Worm (Caenorhabditis elegans) whole organism, mixed stage, embryonic: Measurements from ENCODE around the gene srh-79.

ENCODE experiments used
- M03D4.4 ChIP-seq: sonication (generic microtip); optimal IDR thresholded peaks from 2 replicates; lab custom pipeline; 2017; ENCODE audit warnings: mild to moderate bottlenecking, missing genetic modification characterization, missing compliant biosample characterization
- bed-3 ChIP-seq: fragments of 200-800 bp; sonication (Bioruptor generic); optimal IDR thresholded peaks from 3 replicates; lab custom pipeline; 2018; ENCODE audit warnings: mild to moderate bottlenecking, missing genetic modification characterization, moderate library complexity, missing compliant biosample characterization
- blmp-1 ChIP-seq: fragments of 150-350 bp; optimal IDR thresholded peaks from 2 replicates; lab custom pipeline; 2014; ENCODE audit warnings: missing biosample characterization, missing genetic modification characterization
- ceh-39 ChIP-seq: fragments of 150-350 bp; optimal IDR thresholded peaks from 2 replicates; lab custom pipeline; 2014; ENCODE audit warnings: missing biosample characterization, missing genetic modification characterization
- ceh-43 ChIP-seq: fragments of 200-800 bp; sonication (Bioruptor generic); optimal IDR thresholded peaks from 2 replicates; lab custom pipeline; 2018; ENCODE audit warnings: mild to moderate bottlenecking, missing genetic modification characterization, moderate library complexity, missing compliant biosample characterization
- ceh-83 ChIP-seq: fragments of 200-800 bp; sonication (Bioruptor generic); optimal IDR thresholded peaks from 2 replicates; lab custom pipeline; 2018; ENCODE audit warnings: mild to moderate bottlenecking, missing genetic modification characterization, missing compliant biosample characterization
- ces-1 ChIP-seq: fragments of 150-350 bp; optimal IDR thresholded peaks from 2 replicates; lab custom pipeline; 2014; ENCODE audit warnings: missing biosample characterization, missing genetic modification reagents, missing genetic modification characterization
- cnd-1 ChIP-seq: fragments of 200-800 bp; sonication (Bioruptor generic); optimal IDR thresholded peaks from 2 replicates; lab custom pipeline; 2018; ENCODE audit warnings: mild to moderate bottlenecking, missing genetic modification characterization, missing compliant biosample characterization
- drap-1 ChIP-seq: fragments of 200-800 bp; sonication (Bioruptor generic); optimal IDR thresholded peaks from 3 replicates; lab custom pipeline; 2018; ENCODE audit warnings: mild to moderate bottlenecking, missing genetic modification characterization, missing compliant biosample characterization
- elt-1 ChIP-seq: sonication (generic microtip); optimal IDR thresholded peaks from 2 replicates; lab custom pipeline; 2017; ENCODE audit warnings: missing genetic modification characterization, mild to moderate bottlenecking, missing compliant biosample characterization, antibody characterized with exemption, moderate library complexity, borderline replicate concordance; ENCODE audit not compliant: insufficient read depth
- elt-3 ChIP-seq: fragments of 150-350 bp; optimal IDR thresholded peaks from 2 replicates; lab custom pipeline; 2014; ENCODE audit warnings: missing biosample characterization, missing genetic modification characterization
- flh-1 ChIP-seq: fragments of 200-800 bp; sonication (Bioruptor generic); optimal IDR thresholded peaks from 2 replicates; lab custom pipeline; 2018; ENCODE audit warnings: mild to moderate bottlenecking, missing genetic modification characterization, moderate library complexity, missing compliant biosample characterization
- ham-2 ChIP-seq: fragments of 200-800 bp; sonication (Bioruptor generic); optimal IDR thresholded peaks from 2 replicates; lab custom pipeline; 2018; ENCODE audit warnings: mild to moderate bottlenecking, missing genetic modification characterization, missing compliant biosample characterization
- hlh-1 ChIP-seq: fragments of 150-350 bp; optimal IDR thresholded peaks from 2 replicates; lab custom pipeline; 2014; ENCODE audit warnings: missing biosample characterization, missing genetic modification reagents, missing genetic modification characterization
- lin-13 ChIP-seq: fragments of 150-350 bp; optimal IDR thresholded peaks from 2 replicates; lab custom pipeline; 2014; ENCODE audit warnings: missing biosample characterization, missing genetic modification characterization
- lin-32 ChIP-seq: fragments of 200-800 bp; sonication (Bioruptor generic); optimal IDR thresholded peaks from 2 replicates; lab custom pipeline; 2018; ENCODE audit warnings: mild to moderate bottlenecking, missing genetic modification characterization, missing compliant biosample characterization
- lsy-2 ChIP-seq: fragments of 150-350 bp; optimal IDR thresholded peaks from 2 replicates; lab custom pipeline; 2014; ENCODE audit warnings: missing biosample characterization, missing genetic modification characterization
- mab-5 ChIP-seq: fragments of 150-350 bp; optimal IDR thresholded peaks from 2 replicates; lab custom pipeline; 2014; ENCODE audit warnings: missing biosample characterization, missing genetic modification characterization
- mep-1 ChIP-seq: fragments of 150-350 bp; optimal IDR thresholded peaks from 2 replicates; lab custom pipeline; 2017; ENCODE audit warnings: missing biosample characterization, missing genetic modification reagents, missing genetic modification characterization, inconsistent platforms
- mls-2 ChIP-seq: sonication (generic microtip); optimal IDR thresholded peaks from 2 replicates; lab custom pipeline; 2016; ENCODE audit warnings: mild to moderate bottlenecking, missing genetic modification characterization, moderate library complexity, missing compliant biosample characterization
- nhr-12 ChIP-seq: fragments of 150-350 bp; optimal IDR thresholded peaks from 2 replicates; lab custom pipeline; 2014; ENCODE audit warnings: missing biosample characterization, missing genetic modification characterization
- nhr-2 ChIP-seq: fragments of 150-350 bp; optimal IDR thresholded peaks from 2 replicates; lab custom pipeline; 2014; ENCODE audit warnings: missing biosample characterization, missing genetic modification characterization
- nhr-28 ChIP-seq: fragments of 150-350 bp; optimal IDR thresholded peaks from 2 replicates; lab custom pipeline; 2014; ENCODE audit warnings: missing biosample characterization, missing genetic modification characterization
- nhr-76 ChIP-seq: sonication (generic microtip); optimal IDR thresholded peaks from 2 replicates; lab custom pipeline; 2017; ENCODE audit warnings: missing biosample characterization, missing genetic modification characterization
- pha-4 ChIP-seq: fragments of 150-350 bp; optimal IDR thresholded peaks from 2 replicates; lab custom pipeline; 2018; ENCODE audit warnings: missing biosample characterization, missing genetic modification reagents, missing genetic modification characterization
- sem-2 ChIP-seq: fragments of 200-800 bp; sonication (Bioruptor generic); optimal IDR thresholded peaks from 2 replicates; lab custom pipeline; 2018; ENCODE audit warnings: mild to moderate bottlenecking, missing genetic modification characterization, missing compliant biosample characterization
- snpc-4 ChIP-seq: fragments of 150-350 bp; optimal IDR thresholded peaks from 2 replicates; lab custom pipeline; 2014; ENCODE audit warnings: missing biosample characterization, missing genetic modification characterization
- sptf-1 ChIP-seq: sonication (generic microtip); optimal IDR thresholded peaks from 2 replicates; lab custom pipeline; 2017; ENCODE audit warnings: mild to moderate bottlenecking, missing genetic modification characterization, moderate library complexity, missing compliant biosample characterization
- tbx-8 ChIP-seq: fragments of 200-800 bp; sonication (Bioruptor generic); optimal IDR thresholded peaks from 2 replicates; lab custom pipeline; 2018; ENCODE audit warnings: mild to moderate bottlenecking, missing genetic modification characterization, moderate library complexity, missing compliant biosample characterization
- unc-120 ChIP-seq: sonication (generic microtip); optimal IDR thresholded peaks from 2 replicates; lab custom pipeline; 2017; ENCODE audit warnings: missing genetic modification characterization, missing compliant biosample characterization; ENCODE audit not compliant: poor library complexity, severe bottlenecking
- unc-39 ChIP-seq: fragments of 150-350 bp; optimal IDR thresholded peaks from 2 replicates; lab custom pipeline; 2014; ENCODE audit warnings: missing biosample characterization, missing genetic modification characterization
- unc-62 ChIP-seq: fragments of 150-350 bp; optimal IDR thresholded peaks from 2 replicates; lab custom pipeline; 2014; ENCODE audit warnings: missing biosample characterization, missing genetic modification reagents, missing genetic modification characterization
- ztf-11 ChIP-seq: fragments of 150-350 bp; optimal IDR thresholded peaks from 2 replicates; lab custom pipeline; 2014; ENCODE audit warnings: missing biosample characterization, missing genetic modification characterization

Gene srh-79

DNA sequence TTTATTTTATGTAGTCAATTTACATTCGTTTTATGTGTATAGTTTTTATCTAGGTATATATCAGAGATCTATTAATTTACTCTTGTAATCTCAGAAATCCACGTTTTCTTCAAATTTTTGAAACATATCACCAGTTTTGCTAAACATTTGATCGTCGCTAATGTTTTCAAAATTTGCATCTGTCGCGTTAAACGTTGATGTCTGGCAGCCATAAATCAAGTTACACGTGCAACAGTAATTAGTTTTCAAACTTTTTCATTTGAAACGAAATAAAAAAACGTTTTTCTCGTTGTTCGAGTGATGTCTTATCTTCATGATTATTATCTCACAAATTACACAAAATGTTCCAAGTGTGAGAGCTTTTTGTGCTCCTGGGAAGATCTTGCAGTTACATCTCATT is at the start of gene srh-79:
Gene srh-79 (plus strand): TSS at position 301 of the 400 bp plus-strand sequence.
- no peak for TF ChIP-seq ces-1
- TF ChIP-seq nhr-12 (tag; lab: Kevin White, UChicago) = no peak
- no peak for TF ChIP-seq lsy-2 (tag; lab: Kevin White, UChicago)
- TF ChIP-seq unc-62 (GFP tag; lab: Kevin White, UChicago) = no peak
- no peak for TF ChIP-seq blmp-1 (tag; lab: Kevin White, UChicago)
- no peak for TF ChIP-seq mep-1
- no peak for TF ChIP-seq lin-32 (GFP tag; lab: Kevin White, UChicago)
- TF ChIP-seq lin-13 (tag; lab: Kevin White, UChicago) = no peak
- TF ChIP-seq elt-3 = no peak
- no peak for TF ChIP-seq ham-2
- no peak for TF ChIP-seq unc-39 (tag; lab: Kevin White, UChicago)
- no peak for TF ChIP-seq nhr-76 (tag; lab: Kevin White, UChicago)
- TF ChIP-seq M03D4.4 = no peak
- TF ChIP-seq ceh-43 = no peak
- no peak for TF ChIP-seq drap-1
- no peak for TF ChIP-seq elt-1 (tag; lab: Kevin White, UChicago)

DNA sequence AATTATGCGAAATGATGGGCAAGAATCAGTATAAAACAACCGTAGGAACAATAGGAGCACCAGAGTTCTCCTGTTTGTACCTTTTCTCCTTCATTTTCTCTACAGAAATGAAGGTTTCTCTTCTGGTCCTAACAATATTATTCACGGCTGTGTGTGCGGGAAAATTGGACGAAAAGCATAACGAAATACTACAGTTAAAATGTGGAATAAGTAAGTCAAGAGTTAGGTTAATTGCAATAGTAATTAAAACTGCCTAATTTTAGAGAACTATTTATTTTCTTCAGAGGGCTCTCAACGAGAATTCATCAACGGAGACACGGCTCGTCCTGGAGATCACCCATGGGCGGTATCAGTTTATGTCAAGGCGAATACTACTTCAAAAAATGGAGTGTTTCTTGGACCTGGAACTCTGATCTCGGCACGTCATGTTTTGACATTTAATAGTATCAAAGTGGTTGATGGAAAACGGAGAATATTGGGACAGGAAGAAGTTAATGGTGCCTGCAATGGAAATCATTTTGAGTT is 48.2 kb upstream of the srh-79 start, which contains the start of gene try-12:
Gene try-12 (plus strand): TSS at position 51 of the 525 bp plus-strand sequence.
- no peak for TF ChIP-seq mep-1
- TF ChIP-seq mls-2 = no peak
- TF ChIP-seq nhr-28 = no peak
- TF ChIP-seq unc-39 (tag; lab: Kevin White, UChicago) = no peak
- TF ChIP-seq pha-4 = no peak
- no peak for TF ChIP-seq lin-13 (tag; lab: Kevin White, UChicago)
- no peak for TF ChIP-seq M03D4.4
- no peak for TF ChIP-seq lsy-2 (tag; lab: Kevin White, UChicago)
- TF ChIP-seq ceh-43 = no peak
- TF ChIP-seq unc-120 = no peak
- no peak for TF ChIP-seq flh-1 (GFP tag; lab: Kevin White, UChicago)
- TF ChIP-seq ces-1 = no peak
- TF ChIP-seq mab-5 = no peak
- TF ChIP-seq elt-1 (tag; lab: Kevin White, UChicago) = no peak
- no peak for TF ChIP-seq tbx-8 (GFP tag; lab: Kevin White, UChicago)
- TF ChIP-seq hlh-1 (tag; lab: Kevin White, UChicago) = no peak
- TF ChIP-seq elt-3 = no peak
- TF ChIP-seq, all 35 proteins: peak for 0

DNA sequence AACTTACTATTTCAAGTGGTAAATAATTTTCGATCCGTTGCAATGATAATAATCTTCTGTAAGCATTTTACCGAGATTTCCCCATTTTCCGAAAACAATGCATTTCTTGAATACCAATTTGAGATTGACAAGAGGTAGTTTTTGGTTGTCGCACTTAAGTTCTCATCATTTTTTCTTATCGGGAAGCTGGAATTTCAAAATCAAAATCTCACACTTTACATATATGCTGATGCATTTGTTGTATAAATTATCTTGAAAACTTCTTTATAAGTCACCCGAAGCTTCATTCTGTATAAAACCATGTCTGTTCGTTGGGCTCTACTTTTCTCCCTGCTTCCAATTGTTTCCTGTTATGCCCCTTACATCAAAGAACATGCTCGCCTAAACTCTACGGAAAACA is 46.1 kb upstream of the srh-79 start, which contains the start of gene try-11:
Gene try-11 (plus strand): TSS at position 301 of the 400 bp plus-strand sequence.
- no peak for TF ChIP-seq bed-3
- no peak for TF ChIP-seq snpc-4 (tag; lab: Kevin White, UChicago)
- TF ChIP-seq mls-2 = no peak
- TF ChIP-seq ceh-43 = no peak
- no peak for TF ChIP-seq M03D4.4
- TF ChIP-seq cnd-1 = no peak
- no peak for TF ChIP-seq sptf-1 (tag; lab: Kevin White, UChicago)

DNA sequence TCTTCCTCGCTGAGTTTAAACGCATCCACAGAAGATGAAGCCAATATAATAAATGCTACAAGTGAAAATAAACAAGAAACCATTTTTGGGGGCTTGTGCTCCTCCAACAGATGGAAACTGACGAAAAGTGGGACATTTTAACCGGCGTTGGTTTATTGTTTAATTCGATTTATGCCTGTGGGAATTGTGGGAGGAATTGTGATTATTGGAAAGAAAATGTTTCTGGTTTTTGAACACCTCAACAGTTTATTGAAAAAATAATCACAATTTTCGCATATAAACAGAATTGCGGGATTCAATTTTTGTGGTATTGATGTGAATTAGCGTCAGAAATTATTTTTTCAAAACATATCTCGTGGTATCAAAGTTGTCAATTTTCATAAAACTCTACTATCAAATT is 43.3 kb upstream of the srh-79 start, which contains the start of gene try-8:
Gene try-8 (minus strand): TSS at position 101 of the 400 bp plus-strand sequence.
- TF ChIP-seq elt-1 (tag; lab: Kevin White, UChicago) (no peak), mab-5 (no peak), unc-120 (no peak), nhr-2 (tag; lab: Kevin White, UChicago) (no peak), mls-2 (no peak), hlh-1 (tag; lab: Kevin White, UChicago) (no peak), unc-62 (GFP tag; lab: Kevin White, UChicago) (no peak), sem-2 (GFP tag; lab: Kevin White, UChicago) (no peak), elt-3 (no peak), ceh-83 (GFP tag; lab: Kevin White, UChicago) (no peak), ceh-39 (no peak), ztf-11 (tag; lab: Kevin White, UChicago) (no peak), cnd-1 (no peak), nhr-12 (tag; lab: Kevin White, UChicago) (no peak), ces-1 (no peak), lin-13 (tag; lab: Kevin White, UChicago) (no peak), snpc-4 (tag; lab: Kevin White, UChicago) (no peak), bed-3 (no peak), flh-1 (GFP tag; lab: Kevin White, UChicago) (no peak), nhr-76 (tag; lab: Kevin White, UChicago) (no peak)
